Fruit fly (Drosophila melanogaster) whole organism, embryonic: ENCODE data around the gene CG32650.
A peak's percentile ranks its signal among the peaks of the same experiment; 100 is the strongest.

ENCODE experiments used
- Adf1 ChIP-seq: fragments of 200-800 bp; sonication (Bioruptor generic); IDR thresholded peaks from 2 replicates; pipeline ENCODE4 v1.3.6; 2022; ENCODE audit warnings: missing biosample characterization, missing genetic modification characterization
- CG10654 ChIP-seq: fragments of 200-800 bp; sonication (Bioruptor generic); optimal IDR thresholded peaks from 2 replicates; lab custom pipeline; 2016; ENCODE audit warnings: missing biosample characterization, missing genetic modification characterization
- CG13894 ChIP-seq: fragments of 200-800 bp; sonication (Bioruptor generic); optimal IDR thresholded peaks from 3 replicates; lab custom pipeline; 2018; ENCODE audit warnings: missing biosample characterization, mild to moderate bottlenecking, missing genetic modification characterization, moderate library complexity
- CG16779 ChIP-seq: fragments of 200-800 bp; sonication (Bioruptor generic); IDR thresholded peaks from 2 replicates; pipeline ENCODE4 v1.3.6; 2022; ENCODE audit warnings: missing biosample characterization, missing genetic modification characterization
- CG17385 ChIP-seq: fragments of 200-800 bp; sonication (Bioruptor generic); optimal IDR thresholded peaks from 3 replicates; lab custom pipeline; 2018; ENCODE audit warnings: missing biosample characterization, mild to moderate bottlenecking, missing genetic modification characterization
- CG17568 ChIP-seq: fragments of 200-800 bp; sonication (Bioruptor generic); optimal IDR thresholded peaks from 2 replicates; lab custom pipeline; 2018; ENCODE audit warnings: missing biosample characterization, mild to moderate bottlenecking, missing genetic modification characterization, moderate library complexity
- CG17829 ChIP-seq: fragments of 200-800 bp; optimal IDR thresholded peaks from 2 replicates; lab custom pipeline; 2019; ENCODE audit warnings: missing biosample characterization, mild to moderate bottlenecking, missing genetic modification characterization, moderate library complexity
- CG18619 ChIP-seq: fragments of 200-800 bp; sonication (Bioruptor generic); optimal IDR thresholded peaks from 3 replicates; lab custom pipeline; 2017; ENCODE audit warnings: missing biosample characterization, mild to moderate bottlenecking, missing genetic modification characterization
- CG31365 ChIP-seq: fragments of 200-800 bp; sonication (Bioruptor generic); optimal IDR thresholded peaks from 2 replicates; lab custom pipeline; 2018; ENCODE audit warnings: missing biosample characterization, mild to moderate bottlenecking, missing genetic modification characterization
- CG34376 ChIP-seq: fragments of 200-800 bp; sonication (Bioruptor generic); optimal IDR thresholded peaks from 2 replicates; lab custom pipeline; 2018; ENCODE audit warnings: missing biosample characterization, mild to moderate bottlenecking, missing genetic modification characterization
- CG3847 ChIP-seq: fragments of 200-800 bp; sonication (Bioruptor generic); IDR thresholded peaks from 2 replicates; pipeline ENCODE4 v1.3.6; 2022; ENCODE audit warnings: missing biosample characterization, missing genetic modification characterization
- CG4404 ChIP-seq: fragments of 200-800 bp; sonication (Bioruptor generic); IDR thresholded peaks from 2 replicates; pipeline ENCODE4 v1.3.6; 2022; ENCODE audit warnings: missing biosample characterization, missing genetic modification characterization
- CG6175 ChIP-seq: fragments of 200-800 bp; sonication (Bioruptor generic); IDR thresholded peaks from 3 replicates; pipeline ENCODE4 v1.3.6; 2022; ENCODE audit warnings: missing biosample characterization, missing genetic modification characterization
- CG6272 ChIP-seq: fragments of 200-800 bp; sonication (Bioruptor generic); IDR thresholded peaks from 2 replicates; pipeline ENCODE4 v1.3.6; 2022; ENCODE audit warnings: missing biosample characterization, missing genetic modification characterization
- CG7556 ChIP-seq: fragments of 200-800 bp; sonication (Bioruptor generic); optimal IDR thresholded peaks from 2 replicates; lab custom pipeline; 2017; ENCODE audit warnings: missing biosample characterization, mild to moderate bottlenecking, missing genetic modification characterization
- CG7839 ChIP-seq: fragments of 200-800 bp; sonication (Bioruptor generic); optimal IDR thresholded peaks from 3 replicates; lab custom pipeline; 2018; ENCODE audit warnings: missing biosample characterization, mild to moderate bottlenecking, missing genetic modification characterization, moderate library complexity
- CG7928 ChIP-seq: fragments of 200-800 bp; sonication (Bioruptor generic); optimal IDR thresholded peaks from 2 replicates; lab custom pipeline; 2017; ENCODE audit warnings: missing biosample characterization, mild to moderate bottlenecking, missing genetic modification characterization
- CG8924 ChIP-seq: fragments of 200-800 bp; optimal IDR thresholded peaks from 3 replicates; lab custom pipeline; 2019; ENCODE audit warnings: missing biosample characterization, mild to moderate bottlenecking, missing genetic modification characterization, moderate library complexity
- CG9215 ChIP-seq: fragments of 200-800 bp; sonication (Bioruptor generic); IDR thresholded peaks from 2 replicates; pipeline ENCODE4 v1.3.6; 2022; ENCODE audit warnings: missing biosample characterization, missing genetic modification characterization
- CHES-1-like ChIP-seq: fragments of 200-800 bp; sonication (Bioruptor generic); optimal IDR thresholded peaks from 2 replicates; lab custom pipeline; 2016; ENCODE audit warnings: missing biosample characterization, missing genetic modification characterization
- Chrac-16 ChIP-seq: fragments of 200-800 bp; sonication (Bioruptor generic); optimal IDR thresholded peaks from 3 replicates; lab custom pipeline; 2016; ENCODE audit warnings: missing biosample characterization, missing genetic modification characterization
- D ChIP-seq, 2 experiments: fragments of 200-800 bp in 1 of 2; fragments of >200 bp in 1 of 2; sonication (Bioruptor generic) in 1 of 2; optimal IDR thresholded peaks; 2 replicates in 1 of 2; 3 replicates in 1 of 2; lab custom pipeline; 2017; ENCODE audit warnings: mild to moderate bottlenecking in 1 of 2, missing biosample characterization in 1 of 2, missing genetic modification characterization in 1 of 2, missing genetic modification reagents in 1 of 2
- Deaf1 ChIP-seq: fragments of 200-800 bp; optimal IDR thresholded peaks from 3 replicates; lab custom pipeline; 2019; ENCODE audit warnings: missing biosample characterization, mild to moderate bottlenecking, missing genetic modification characterization, moderate library complexity
- Dp ChIP-seq: fragments of 200-800 bp; sonication (Bioruptor generic); optimal IDR thresholded peaks from 2 replicates; lab custom pipeline; 2018; ENCODE audit warnings: missing biosample characterization, mild to moderate bottlenecking, missing genetic modification characterization, moderate library complexity
- Fer3 ChIP-seq: fragments of 200-800 bp; sonication (Bioruptor generic); optimal IDR thresholded peaks from 2 replicates; lab custom pipeline; 2018; ENCODE audit warnings: missing biosample characterization, mild to moderate bottlenecking, missing genetic modification characterization, moderate library complexity
- NC2α ChIP-seq: fragments of 200-800 bp; sonication (Bioruptor generic); optimal IDR thresholded peaks from 2 replicates; lab custom pipeline; 2016; ENCODE audit warnings: missing biosample characterization, missing genetic modification characterization
- Oaz ChIP-seq: fragments of 200-800 bp; sonication (Bioruptor generic); IDR thresholded peaks from 2 replicates; pipeline ENCODE4 v1.3.6; 2022; ENCODE audit warnings: missing biosample characterization, missing genetic modification characterization
- PHDP ChIP-seq: fragments of 200-800 bp; sonication (Bioruptor generic); optimal IDR thresholded peaks from 3 replicates; lab custom pipeline; 2018; ENCODE audit warnings: missing biosample characterization, mild to moderate bottlenecking, missing genetic modification characterization, moderate library complexity
- Pdp1 ChIP-seq, 2 experiments: fragments of 200-800 bp; sonication (Bioruptor generic); optimal IDR thresholded peaks; 3 replicates each; lab custom pipeline; 2016; ENCODE audit warnings: missing biosample characterization in 2 of 2, missing genetic modification characterization in 2 of 2, mild to moderate bottlenecking in 1 of 2, moderate library complexity in 1 of 2
- Usf ChIP-seq: fragments of 200-800 bp; sonication (Bioruptor generic); optimal IDR thresholded peaks from 2 replicates; lab custom pipeline; 2017; ENCODE audit warnings: missing genotype, missing biosample characterization, missing genetic modification characterization
- abd-A ChIP-seq: fragments of 200-800 bp; sonication (Bioruptor generic); optimal IDR thresholded peaks from 3 replicates; lab custom pipeline; 2019; ENCODE audit warnings: missing biosample characterization, mild to moderate bottlenecking, missing genetic modification characterization, moderate library complexity
- bcd ChIP-seq: fragments of 200-800 bp; sonication (Bioruptor generic); optimal IDR thresholded peaks from 2 replicates; lab custom pipeline; 2017; ENCODE audit warnings: missing biosample characterization, mild to moderate bottlenecking, missing genetic modification characterization
- bowl ChIP-seq: fragments of 200-800 bp; sonication (Bioruptor generic); IDR thresholded peaks from 2 replicates; pipeline ENCODE4 v1.3.6; 2022; ENCODE audit warnings: missing biosample characterization, missing genetic modification characterization
- chif ChIP-seq, 2 experiments: fragments of 200-800 bp; sonication (Bioruptor generic); optimal IDR thresholded peaks; 3 replicates each; lab custom pipeline; 2016; ENCODE audit warnings: missing biosample characterization in 2 of 2, missing genetic modification characterization in 2 of 2
- chinmo ChIP-seq: fragments of 200-800 bp; sonication (Bioruptor generic); IDR thresholded peaks from 4 replicates; pipeline ENCODE4 v1.3.6; 2022; ENCODE audit warnings: missing biosample characterization, missing genetic modification characterization; ENCODE audit not compliant: partially characterized antibody
- croc ChIP-seq: fragments of 200-800 bp; sonication (Bioruptor generic); conservative IDR thresholded peaks from 3 replicates; pipeline ENCODE4 v1.3.6; 2022; ENCODE audit warnings: missing biosample characterization, missing genetic modification characterization
- fd102C ChIP-seq: fragments of 200-800 bp; sonication (Bioruptor generic); optimal IDR thresholded peaks from 2 replicates; lab custom pipeline; 2018; ENCODE audit warnings: missing biosample characterization, mild to moderate bottlenecking, missing genetic modification characterization, moderate library complexity
- ftz-f1 ChIP-seq: fragments of 200-800 bp; sonication (Bioruptor generic); optimal IDR thresholded peaks from 2 replicates; lab custom pipeline; 2016; ENCODE audit warnings: missing biosample characterization, missing genetic modification characterization
- jing ChIP-seq: fragments of 200-800 bp; sonication (Bioruptor generic); optimal IDR thresholded peaks from 2 replicates; lab custom pipeline; 2018; ENCODE audit warnings: missing biosample characterization, mild to moderate bottlenecking, missing genetic modification characterization
- kay ChIP-seq: fragments of 200-800 bp; sonication (Bioruptor generic); optimal IDR thresholded peaks from 2 replicates; lab custom pipeline; 2016; ENCODE audit warnings: missing biosample characterization, missing genetic modification characterization
- oc ChIP-seq: fragments of 200-800 bp; sonication (Bioruptor generic); optimal IDR thresholded peaks from 2 replicates; lab custom pipeline; 2018; ENCODE audit warnings: missing biosample characterization, mild to moderate bottlenecking, missing genetic modification characterization, moderate library complexity
- phol ChIP-seq: fragments of 200-800 bp; sonication (Bioruptor generic); optimal IDR thresholded peaks from 3 replicates; lab custom pipeline; 2018; ENCODE audit warnings: missing biosample characterization, mild to moderate bottlenecking, missing genetic modification characterization, moderate library complexity
- pros ChIP-seq: fragments of 200-800 bp; sonication (Bioruptor generic); optimal IDR thresholded peaks from 3 replicates; lab custom pipeline; 2019; ENCODE audit warnings: missing biosample characterization, mild to moderate bottlenecking, missing genetic modification characterization, moderate library complexity
- rib ChIP-seq: fragments of 200-800 bp; sonication (Bioruptor generic); IDR thresholded peaks from 2 replicates; pipeline ENCODE4 v1.3.6; 2022; ENCODE audit warnings: missing biosample characterization, missing genetic modification characterization
- stwl ChIP-seq: fragments of 200-800 bp; sonication (Bioruptor generic); optimal IDR thresholded peaks from 3 replicates; lab custom pipeline; 2018; ENCODE audit warnings: missing biosample characterization, mild to moderate bottlenecking, missing genetic modification characterization, moderate library complexity
- toy ChIP-seq: fragments of 200-800 bp; sonication (Bioruptor generic); IDR thresholded peaks from 2 replicates; pipeline ENCODE4 v1.3.6; 2022; ENCODE audit warnings: missing biosample characterization, missing genetic modification characterization
- unc-4 ChIP-seq: fragments of 200-800 bp; sonication (Bioruptor generic); IDR thresholded peaks from 2 replicates; pipeline ENCODE4 v1.3.6; 2022; ENCODE audit warnings: missing biosample characterization, missing genetic modification characterization; ENCODE audit not compliant: partially characterized antibody
- usp ChIP-seq: fragments of >200 bp; optimal IDR thresholded peaks from 2 replicates; lab custom pipeline; 2017; ENCODE audit warnings: missing biosample characterization, missing genetic modification characterization
- zf30C ChIP-seq: fragments of 200-800 bp; sonication (Bioruptor generic); optimal IDR thresholded peaks from 3 replicates; lab custom pipeline; 2018; ENCODE audit warnings: missing biosample characterization, mild to moderate bottlenecking, missing genetic modification characterization
- zfh2 ChIP-seq: fragments of 200-800 bp; sonication (Bioruptor generic); optimal IDR thresholded peaks from 2 replicates; lab custom pipeline; 2016; ENCODE audit warnings: missing biosample characterization, missing genetic modification characterization

CG32650 gene

DNA sequence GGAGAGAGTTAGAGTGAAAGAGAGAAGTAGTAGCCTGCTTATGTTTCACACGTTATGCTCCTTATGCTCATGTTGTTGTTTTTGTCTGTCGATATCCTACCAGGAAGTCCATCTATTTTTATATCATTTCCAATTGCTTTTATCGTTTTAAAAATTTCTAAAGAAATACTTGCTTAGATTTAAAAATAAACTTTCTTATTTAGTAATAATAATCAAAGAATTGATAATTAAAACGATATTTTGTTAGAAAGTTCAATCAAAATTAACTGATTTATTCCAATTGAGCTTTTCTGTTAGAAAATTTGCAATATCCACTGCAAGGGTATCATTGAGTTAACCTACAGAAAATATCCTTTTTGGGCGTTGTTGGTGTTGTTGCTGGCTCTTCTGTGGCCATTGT, 28.6 kb downstream of the CG32650 start (continued):
- no peak for TF ChIP-seq pros (GFP tag; lab: Kevin White, UChicago)
- TF ChIP-seq CG4404: no peak
- TF ChIP-seq CG6272 (GFP tag; lab: Robert Waterston, UW): no peak
- TF ChIP-seq CG16779 (GFP tag; lab: Robert Waterston, UW): no peak
- TF ChIP-seq CG9215 (GFP tag; lab: Robert Waterston, UW): no peak
- TF ChIP-seq kay: no peak
- no peak for TF ChIP-seq toy (GFP tag; lab: Robert Waterston, UW)
- TF ChIP-seq oc: no peak
- no peak for TF ChIP-seq D (optimal IDR thresholded peaks at IDR 0.05; lab: Kevin White, UChicago)
- no peak for TF ChIP-seq D (GFP tag; optimal IDR thresholded peaks at IDR 0.05; lab: Kevin White, UChicago)
- TF ChIP-seq CG7556 (GFP tag; lab: Kevin White, UChicago): peak; percentile 45
- TF ChIP-seq CG10654 (GFP tag; lab: Kevin White, UChicago): no peak
- no peak for TF ChIP-seq ftz-f1 (GFP tag; lab: Kevin White, UChicago)
- no peak for TF ChIP-seq bcd (GFP tag; lab: Kevin White, UChicago)
- TF ChIP-seq bowl: no peak
- TF ChIP-seq Adf1 (GFP tag; lab: Robert Waterston, UW): no peak
- no peak for TF ChIP-seq CG18619 (GFP tag; lab: Kevin White, UChicago)
- TF ChIP-seq CG17829: no peak
- no peak for TF ChIP-seq unc-4 (GFP tag; lab: Robert Waterston, UW)
- no peak for TF ChIP-seq CHES-1-like (GFP tag; lab: Kevin White, UChicago)
- TF ChIP-seq NC2α (GFP tag; lab: Kevin White, UChicago): no peak
- TF ChIP-seq usp (GFP tag; lab: Kevin White, UChicago): no peak
- TF ChIP-seq zf30C (GFP tag; lab: Kevin White, UChicago): no peak
- TF ChIP-seq Fer3 (tag; lab: Kevin White, UChicago): peak; percentile 19
- TF ChIP-seq CG8924 (tag; lab: Kevin White, UChicago): no peak
- no peak for TF ChIP-seq CG34376 (GFP tag; lab: Kevin White, UChicago)
- no peak for TF ChIP-seq Pdp1 (GFP tag; optimal IDR thresholded peaks at IDR 0.05; lab: Kevin White, UChicago)
- TF ChIP-seq chinmo (GFP tag; lab: Robert Waterston, UW): no peak
- TF ChIP-seq CG17385: no peak
- peak; percentile 53 for TF ChIP-seq CG7839
- TF ChIP-seq CG7928 (GFP tag; lab: Kevin White, UChicago): no peak
- TF ChIP-seq PHDP (tag; lab: Kevin White, UChicago): peak; percentile 10
- TF ChIP-seq Oaz (GFP tag; lab: Robert Waterston, UW): no peak
- no peak for TF ChIP-seq Dp
- TF ChIP-seq, all 482 proteins: peak for 39

DNA sequence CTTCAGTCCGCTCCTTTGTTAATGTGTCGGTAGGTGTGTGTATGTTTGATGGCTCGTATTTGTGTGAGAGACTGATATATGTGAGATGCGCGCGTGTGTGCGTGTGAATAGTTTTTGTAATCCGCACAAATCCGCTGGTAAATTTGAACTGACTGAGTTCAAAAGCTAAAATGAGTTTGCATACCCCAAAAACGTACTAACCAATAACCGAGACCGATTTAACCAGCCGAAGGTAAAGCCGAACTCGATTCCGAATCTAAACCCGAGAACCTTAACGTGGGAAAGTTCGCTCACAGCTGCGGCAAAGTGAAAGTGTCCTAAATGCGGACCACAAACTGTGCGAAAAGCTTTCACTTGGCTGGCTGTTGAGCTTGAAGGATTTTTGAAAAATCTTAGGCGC, 29.9 kb downstream of the CG32650 start:
- TF ChIP-seq CG13894 (tag; lab: Kevin White, UChicago) (peak; percentile 38), jing (no peak), Deaf1 (tag; lab: Kevin White, UChicago) (peak; percentile 90), abd-A (tag; lab: Kevin White, UChicago) (peak; percentile 39)

DNA sequence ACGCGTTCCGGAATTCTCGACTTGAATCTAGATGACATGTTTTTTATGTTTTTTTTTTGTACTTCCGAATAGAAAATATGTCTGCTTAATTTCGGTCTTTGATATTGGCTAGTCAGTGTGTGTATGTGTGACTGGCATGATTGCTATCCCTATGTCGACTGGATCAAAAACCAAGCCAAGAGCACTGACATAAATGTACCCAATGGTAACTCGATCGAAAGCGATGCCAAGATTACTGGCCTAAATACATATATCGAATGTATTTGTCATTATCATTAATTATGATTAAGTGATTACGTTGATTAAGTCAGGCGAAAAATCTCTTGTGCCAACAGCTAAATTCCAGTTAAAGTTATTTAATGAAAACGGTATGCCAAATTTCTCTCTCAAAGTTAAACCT, 40.8 kb downstream of the CG32650 start, which contains the start of gene CG4661:
TSS of gene CG4661 (minus strand) at position 101 of the 400 bp plus-strand sequence.
- no peak for TF ChIP-seq zfh2 (GFP tag; lab: Kevin White, UChicago)
- TF ChIP-seq chif (GFP tag; optimal IDR thresholded peaks at IDR 0.05; lab: Kevin White, UChicago): no peak
- no peak for TF ChIP-seq fd102C (GFP tag; lab: Kevin White, UChicago)
- TF ChIP-seq croc: no peak
- TF ChIP-seq Usf (GFP tag; lab: Kevin White, UChicago): no peak
- no peak for TF ChIP-seq rib
- TF ChIP-seq zf30C (GFP tag; lab: Kevin White, UChicago): no peak
- no peak for TF ChIP-seq Chrac-16 (GFP tag; lab: Kevin White, UChicago)
- no peak for TF ChIP-seq phol (tag; lab: Kevin White, UChicago)
- TF ChIP-seq CG17568 (GFP tag; lab: Kevin White, UChicago): no peak
- TF ChIP-seq CG6175 (GFP tag; lab: Robert Waterston, UW): no peak
- TF ChIP-seq CG31365 (tag; lab: Kevin White, UChicago): no peak
- no peak for TF ChIP-seq stwl (tag; lab: Kevin White, UChicago)
- no peak for TF ChIP-seq CG3847
